Worm (Caenorhabditis elegans): Measurements from ENCODE around the gene T19C3.3.

The T19C3.3 gene

ce11 chrIII:614447-614846 lies at the start of gene T19C3.3:
Gene T19C3.3 (minus strand): TSS chrIII:614547.
- no peak for TF ChIP-seq him-1 (tag; optimal IDR thresholded peaks at IDR 0.05)
- TF ChIP-seq W03F9.2 (tag; optimal IDR thresholded peaks at IDR 0.05), result no peak
- no peak for TF ChIP-seq dao-5 (tag; optimal IDR thresholded peaks at IDR 0.05)

DNA sequence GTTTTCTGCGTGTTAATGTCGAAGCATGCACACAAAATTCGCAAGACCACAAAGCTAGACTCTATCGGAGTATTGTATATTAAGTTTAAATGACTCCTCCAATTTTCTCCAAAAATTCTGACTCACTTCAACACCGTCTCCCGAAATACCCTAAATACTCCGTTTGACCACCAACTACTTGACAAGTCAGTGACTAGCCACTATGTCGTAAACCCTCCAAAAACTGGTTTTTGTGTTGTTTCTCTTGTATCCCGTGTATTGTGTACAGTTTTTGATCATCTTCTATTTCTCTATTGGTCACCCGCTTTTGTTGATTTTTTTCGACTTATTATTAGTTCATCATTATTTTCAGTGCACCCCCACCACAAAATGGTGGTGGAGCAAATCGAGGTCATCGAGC lies 44.0 kb upstream of the T19C3.3 start, which contains the start of gene C09F5.1:
Gene C09F5.1, plus strand, starts transcription at position 353 of the 400 bp plus-strand sequence.
- TF ChIP-seq dao-5 (tag; optimal IDR thresholded peaks at IDR 0.05), result no peak
- no peak for TF ChIP-seq him-1 (tag; optimal IDR thresholded peaks at IDR 0.05)
- no peak for TF ChIP-seq W03F9.2 (tag; optimal IDR thresholded peaks at IDR 0.05)

DNA sequence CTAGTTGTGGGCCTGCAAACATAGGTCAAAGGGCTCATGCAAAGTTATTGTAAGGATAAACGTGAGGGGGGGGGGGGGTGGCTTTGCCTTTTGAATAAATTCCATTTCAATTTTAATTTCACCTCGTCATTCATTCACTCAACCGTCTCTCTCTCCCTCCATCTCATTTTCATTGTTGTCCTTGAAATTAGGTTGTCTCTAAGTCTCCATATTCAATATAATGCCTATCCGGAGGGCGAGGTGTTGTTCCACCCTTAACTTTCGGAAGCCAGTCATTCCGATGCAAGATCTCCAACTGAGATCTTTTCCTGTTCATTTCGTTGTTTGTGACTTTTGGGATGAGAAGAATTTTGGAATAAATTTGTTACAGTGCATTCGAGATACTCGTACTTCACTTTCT lies 42.9 kb upstream of the T19C3.3 start:
- TF ChIP-seq him-1 (tag; optimal IDR thresholded peaks at IDR 0.05) (no peak), W03F9.2 (tag; optimal IDR thresholded peaks at IDR 0.05) (no peak), dao-5 (tag; optimal IDR thresholded peaks at IDR 0.05) (no peak)

- TF ChIP-seq dao-5 (tag; optimal IDR thresholded peaks at IDR 0.05) (no peak), him-1 (tag; optimal IDR thresholded peaks at IDR 0.05) (no peak), W03F9.2 (tag; optimal IDR thresholded peaks at IDR 0.05) (no peak)
Observed at ce11 chrIII:656660-657059, 42.3 kb upstream of the T19C3.3 start.

ce11 chrIII:654365-654764 lies 40.0 kb upstream of the T19C3.3 start:
- TF ChIP-seq him-1 (tag; optimal IDR thresholded peaks at IDR 0.05) (no peak), dao-5 (tag; optimal IDR thresholded peaks at IDR 0.05) (no peak), W03F9.2 (tag; optimal IDR thresholded peaks at IDR 0.05) (no peak)

- no peak for TF ChIP-seq him-1 (tag; optimal IDR thresholded peaks at IDR 0.05)
- no peak for TF ChIP-seq W03F9.2 (tag; optimal IDR thresholded peaks at IDR 0.05)
- TF ChIP-seq dao-5 (tag; optimal IDR thresholded peaks at IDR 0.05), result no peak
Observed at ce11 chrIII:651587-651986, 37.2 kb upstream of the T19C3.3 start.

DNA sequence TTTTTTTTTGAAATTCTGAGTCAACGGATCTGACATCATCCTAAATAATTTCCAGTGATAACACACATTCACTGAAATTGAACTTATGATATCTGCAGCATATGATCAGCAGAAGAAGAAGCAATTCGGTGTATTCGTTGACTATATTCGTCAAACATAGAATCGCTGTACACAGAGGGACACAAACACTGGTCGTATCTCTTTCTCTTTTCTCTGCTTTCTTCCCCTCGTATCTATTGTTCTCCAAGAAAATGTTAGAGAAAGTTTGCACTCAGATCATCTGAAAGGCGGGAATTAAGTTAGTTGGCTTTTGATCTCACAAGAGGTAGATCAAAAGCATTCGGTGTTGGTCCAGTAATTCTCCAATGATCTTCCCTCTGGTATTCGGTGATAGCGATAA lies 36.2 kb upstream of the T19C3.3 start:
- TF ChIP-seq dao-5 (tag; optimal IDR thresholded peaks at IDR 0.05), result no peak
- no peak for TF ChIP-seq W03F9.2 (tag; optimal IDR thresholded peaks at IDR 0.05)
- TF ChIP-seq him-1 (tag; optimal IDR thresholded peaks at IDR 0.05), result no peak

DNA sequence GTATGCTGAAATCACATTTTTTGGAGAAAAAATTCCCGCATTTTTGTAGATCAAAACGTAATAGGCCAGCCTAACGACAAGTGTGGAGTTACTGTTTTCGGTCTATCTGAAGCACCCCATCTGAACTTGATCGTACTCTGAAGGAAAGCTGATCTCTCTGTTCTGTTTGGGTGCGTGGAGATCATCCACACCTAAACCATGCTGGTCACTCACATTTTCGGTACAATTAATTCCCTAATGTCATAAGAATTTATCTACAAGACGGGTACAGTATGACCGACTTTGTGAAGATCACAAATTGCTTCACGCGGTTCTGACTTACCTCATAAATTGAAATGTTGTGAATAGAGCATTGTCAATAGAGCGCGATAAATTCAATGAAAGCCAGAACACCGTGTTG lies 35.6 kb upstream of the T19C3.3 start:
- TF ChIP-seq W03F9.2 (tag; optimal IDR thresholded peaks at IDR 0.05) (no peak), him-1 (tag; optimal IDR thresholded peaks at IDR 0.05) (no peak), dao-5 (tag; optimal IDR thresholded peaks at IDR 0.05) (no peak)

- TF ChIP-seq W03F9.2 (tag; optimal IDR thresholded peaks at IDR 0.05) (no peak), him-1 (tag; optimal IDR thresholded peaks at IDR 0.05) (no peak), dao-5 (tag; optimal IDR thresholded peaks at IDR 0.05) (no peak)
Observed at ce11 chrIII:647248-647647, 32.9 kb upstream of the T19C3.3 start.

- TF ChIP-seq him-1 (tag; optimal IDR thresholded peaks at IDR 0.05) (no peak), dao-5 (tag; optimal IDR thresholded peaks at IDR 0.05) (no peak), W03F9.2 (tag; optimal IDR thresholded peaks at IDR 0.05) (no peak)
Observed at ce11 chrIII:646454-646853, 32.1 kb upstream of the T19C3.3 start, which contains the start of gene orai-1. Gene orai-1 (plus strand): TSS chrIII:646754.

ce11 chrIII:644660-645059 lies 30.3 kb upstream of the T19C3.3 start:
- TF ChIP-seq W03F9.2 (tag; optimal IDR thresholded peaks at IDR 0.05), result no peak
- TF ChIP-seq him-1 (tag; optimal IDR thresholded peaks at IDR 0.05), result no peak
- TF ChIP-seq dao-5 (tag; optimal IDR thresholded peaks at IDR 0.05), result no peak

DNA sequence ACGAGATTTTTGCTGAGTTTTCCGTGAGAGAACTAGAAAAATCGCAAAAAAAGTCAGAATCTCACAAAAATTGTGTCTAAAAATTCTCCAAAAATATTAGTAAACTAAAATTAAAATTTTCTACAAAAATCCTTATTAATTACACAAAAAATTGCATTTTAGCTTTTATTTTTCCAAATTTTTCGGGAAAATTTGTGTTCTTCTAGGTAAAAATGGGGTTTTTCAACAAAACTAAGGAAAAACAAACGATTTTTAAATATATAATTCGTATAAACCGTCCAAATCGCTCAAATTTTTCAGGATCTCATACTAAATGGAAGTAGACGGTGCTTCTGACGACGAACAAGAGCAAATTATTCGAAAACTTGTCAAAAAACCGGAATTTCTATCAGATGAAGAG lies 27.4 kb upstream of the T19C3.3 start, which contains the start of gene W06E11.1:
Gene W06E11.1, plus strand, starts transcription at position 301 of the 400 bp plus-strand sequence.
- no peak for TF ChIP-seq dao-5 (tag; optimal IDR thresholded peaks at IDR 0.05)
- TF ChIP-seq him-1 (tag; optimal IDR thresholded peaks at IDR 0.05), result no peak
- no peak for TF ChIP-seq W03F9.2 (tag; optimal IDR thresholded peaks at IDR 0.05)

DNA sequence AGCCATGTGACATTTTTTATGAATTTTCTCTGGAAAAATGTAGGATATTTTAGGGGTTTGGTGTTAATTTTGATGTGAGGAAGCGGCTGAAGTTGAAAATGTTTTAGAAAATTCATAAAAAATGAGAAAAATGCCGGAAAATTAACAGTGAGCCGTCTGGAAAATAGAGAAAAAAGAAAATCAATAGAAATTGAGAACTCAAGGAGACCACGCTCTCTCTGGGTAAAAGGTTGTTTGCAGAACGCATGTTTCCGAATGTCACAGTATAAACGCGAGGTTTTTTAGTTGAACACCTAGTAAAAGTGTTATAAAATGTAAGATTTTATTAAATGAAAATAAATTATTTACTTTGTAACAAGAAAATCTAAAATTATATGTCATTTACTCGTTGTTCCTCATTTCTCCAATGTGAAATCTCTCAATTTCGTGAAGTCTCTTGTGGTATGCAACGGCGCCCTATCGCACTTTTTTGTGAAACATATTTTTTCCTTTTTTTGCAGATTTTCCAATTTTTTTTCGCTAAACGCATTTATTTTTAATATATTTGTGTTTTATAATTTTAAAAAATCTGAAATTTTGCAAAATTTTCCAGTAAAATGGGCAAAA lies 26.0 kb upstream of the T19C3.3 start, which contains the start of the genes tag-266 and tag-267:
Gene tag-266, minus strand, starts transcription at position 29 of the 606 bp plus-strand sequence.
Gene tag-267, plus strand, starts transcription at position 593 of the 606 bp plus-strand sequence.
- TF ChIP-seq W03F9.2 (tag; optimal IDR thresholded peaks at IDR 0.05) (peak; percentile 76), dao-5 (tag; optimal IDR thresholded peaks at IDR 0.05) (no peak)

DNA sequence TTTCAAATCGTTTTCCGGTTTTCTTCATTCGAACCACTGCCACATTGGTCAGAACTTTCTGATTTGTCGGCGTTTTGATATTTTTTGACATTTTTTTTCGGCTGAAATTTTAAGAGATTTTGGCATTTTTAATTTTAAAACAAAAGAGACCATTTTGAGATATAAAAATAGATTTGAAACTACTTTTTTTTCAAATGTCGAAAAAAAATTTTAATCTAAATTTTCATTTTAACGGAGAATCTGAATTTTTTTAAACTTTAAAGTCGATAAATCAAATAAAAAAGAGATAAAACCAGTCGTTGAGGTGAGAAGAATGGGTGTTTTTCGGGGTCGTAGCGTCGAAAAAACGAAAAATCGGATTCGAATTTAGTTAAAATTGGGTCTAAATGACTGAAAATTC lies 24.0 kb upstream of the T19C3.3 start, which contains the start of gene sbds-1:
Gene sbds-1, minus strand, starts transcription at position 101 of the 400 bp plus-strand sequence.
- TF ChIP-seq W03F9.2 (tag; optimal IDR thresholded peaks at IDR 0.05), result no peak
- no peak for TF ChIP-seq him-1 (tag; optimal IDR thresholded peaks at IDR 0.05)
- TF ChIP-seq dao-5 (tag; optimal IDR thresholded peaks at IDR 0.05), result no peak

ce11 chrIII:636067-636466 lies 21.7 kb upstream of the T19C3.3 start, which contains the start of gene T19C3.7:
Gene T19C3.7 (minus strand): TSS chrIII:636167.
- TF ChIP-seq him-1 (tag; optimal IDR thresholded peaks at IDR 0.05) (no peak), dao-5 (tag; optimal IDR thresholded peaks at IDR 0.05) (no peak), W03F9.2 (tag; optimal IDR thresholded peaks at IDR 0.05) (no peak)
